Worm (Caenorhabditis elegans) whole organism, mixed stage, embryonic: Measurements from ENCODE around the gene W05B10.4.

Experiments used
- ceh-39 ChIP-seq: fragments of 150-350 bp; optimal IDR thresholded peaks from 2 replicates; lab custom pipeline; 2014; ENCODE audit warnings: missing biosample characterization, missing genetic modification characterization
- ceh-43 ChIP-seq: fragments of 200-800 bp; sonication (Bioruptor generic); optimal IDR thresholded peaks from 2 replicates; lab custom pipeline; 2018; ENCODE audit warnings: mild to moderate bottlenecking, missing genetic modification characterization, moderate library complexity, missing compliant biosample characterization
- lin-13 ChIP-seq: fragments of 150-350 bp; optimal IDR thresholded peaks from 2 replicates; lab custom pipeline; 2014; ENCODE audit warnings: missing biosample characterization, missing genetic modification characterization
- pha-4 ChIP-seq: fragments of 150-350 bp; optimal IDR thresholded peaks from 2 replicates; lab custom pipeline; 2018; ENCODE audit warnings: missing biosample characterization, missing genetic modification reagents, missing genetic modification characterization
- snpc-4 ChIP-seq: fragments of 150-350 bp; optimal IDR thresholded peaks from 2 replicates; lab custom pipeline; 2014; ENCODE audit warnings: missing biosample characterization, missing genetic modification characterization
- unc-62 ChIP-seq: fragments of 150-350 bp; optimal IDR thresholded peaks from 2 replicates; lab custom pipeline; 2014; ENCODE audit warnings: missing biosample characterization, missing genetic modification reagents, missing genetic modification characterization

DNA sequence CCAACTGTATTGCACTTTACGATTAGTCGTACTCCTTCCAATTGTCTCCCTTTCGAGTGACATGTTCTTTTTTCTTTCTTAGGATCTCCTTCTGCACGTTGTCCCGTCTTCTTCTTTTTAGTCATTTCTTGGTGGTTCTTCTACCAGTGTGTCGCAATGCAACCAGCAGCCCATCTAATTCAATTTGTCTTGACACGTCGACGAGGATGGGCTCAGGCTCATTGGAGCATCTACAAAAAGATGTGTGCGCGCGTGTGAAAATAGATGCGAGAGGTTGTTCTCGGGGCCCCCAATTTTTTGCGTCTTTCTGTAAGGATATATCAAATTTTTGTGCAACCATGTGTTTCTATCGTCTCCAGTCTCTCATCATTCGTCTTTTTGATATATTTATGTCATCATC lies 33.6 kb downstream of the W05B10.4 start:
- TF ChIP-seq ceh-43 (GFP tag; lab: Kevin White, UChicago) = no peak
- no peak for TF ChIP-seq pha-4 (tag; lab: Kevin White, UChicago)
- TF ChIP-seq unc-62 (GFP tag; lab: Kevin White, UChicago) = no peak
- no peak for TF ChIP-seq lin-13
- no peak for TF ChIP-seq snpc-4
- TF ChIP-seq ceh-39 (tag; lab: Kevin White, UChicago) = no peak
